Worm (Caenorhabditis elegans) whole organism, L3 larva: ENCODE measurements around the gene bath-13.
"Not testable (repeated sequence)": the region's sequence is repeated elsewhere in the genome, so short reads cannot be mapped to it uniquely, and the experiment has no call there.

Experiments
- snpc-4 ChIP-seq: fragments of 150-350 bp; optimal IDR thresholded peaks from 2 replicates; lab custom pipeline; 2014; ENCODE audit warnings: missing biosample characterization, missing genetic modification characterization
- ztf-4 ChIP-seq: fragments of 150-350 bp; optimal IDR thresholded peaks from 2 replicates; lab custom pipeline; 2014; ENCODE audit warnings: missing biosample characterization, missing genetic modification characterization

- not testable (repeated sequence) for TF ChIP-seq ztf-4; snpc-4 (tag; lab: Kevin White, UChicago)
Measured at ce11 chrII:2570384-2570964, 48.6 kb upstream of the bath-13 start.
